Fruit fly (Drosophila melanogaster) whole organism, pupa: ENCODE measurements around the gene Mhc.

Experiments used
- CG10348 ChIP-seq: fragments of 200-800 bp; sonication (Bioruptor generic); IDR thresholded peaks from 2 replicates; pipeline ENCODE4 v1.3.6; 2022; ENCODE audit warnings: missing biosample characterization, missing genetic modification characterization
- CG12605 ChIP-seq: fragments of 200-800 bp; sonication (Bioruptor generic); IDR thresholded peaks from 2 replicates; pipeline ENCODE4 v1.3.6; 2022; ENCODE audit warnings: missing biosample characterization, missing genetic modification characterization
- CG13204 ChIP-seq: fragments of 200-800 bp; sonication (Bioruptor generic); optimal IDR thresholded peaks from 2 replicates; lab custom pipeline; 2018; ENCODE audit warnings: missing biosample characterization, mild to moderate bottlenecking, missing genetic modification characterization, moderate library complexity
- CG14655 ChIP-seq: fragments of 200-800 bp; sonication (Bioruptor generic); optimal IDR thresholded peaks from 3 replicates; lab custom pipeline; 2017; ENCODE audit warnings: mild to moderate bottlenecking, missing biosample characterization, missing genetic modification reagents, missing genetic modification characterization
- CG15710 ChIP-seq: fragments of 200-800 bp; sonication (Bioruptor generic); optimal IDR thresholded peaks from 2 replicates; lab custom pipeline; 2018; ENCODE audit warnings: missing biosample characterization, mild to moderate bottlenecking, missing genetic modification characterization, moderate library complexity
- CG17806 ChIP-seq: fragments of 200-800 bp; sonication (Bioruptor generic); optimal IDR thresholded peaks from 2 replicates; lab custom pipeline; 2018; ENCODE audit warnings: missing biosample characterization, mild to moderate bottlenecking, missing genetic modification characterization, moderate library complexity
- CG32121 ChIP-seq: fragments of 200-800 bp; sonication (Bioruptor generic); IDR thresholded peaks from 2 replicates; pipeline ENCODE4 v1.3.6; 2022; ENCODE audit warnings: missing biosample characterization, missing genetic modification characterization
- CG34367 ChIP-seq: fragments of 200-800 bp; sonication (Bioruptor generic); optimal IDR thresholded peaks from 2 replicates; lab custom pipeline; 2018; ENCODE audit warnings: missing biosample characterization, mild to moderate bottlenecking, missing genetic modification characterization
- CG4496 ChIP-seq: fragments of 200-800 bp; sonication (Bioruptor generic); IDR thresholded peaks from 3 replicates; pipeline ENCODE4 v1.3.6; 2022; ENCODE audit warnings: missing biosample characterization, missing genetic modification characterization
- CG8159 ChIP-seq: fragments of 200-800 bp; sonication (Bioruptor generic); optimal IDR thresholded peaks from 3 replicates; lab custom pipeline; 2018; ENCODE audit warnings: missing biosample characterization, mild to moderate bottlenecking, missing genetic modification characterization, moderate library complexity
- CG8301 ChIP-seq: fragments of 200-800 bp; sonication (Bioruptor generic); optimal IDR thresholded peaks from 2 replicates; lab custom pipeline; 2018; ENCODE audit warnings: missing biosample characterization, mild to moderate bottlenecking, missing genetic modification characterization
- CG9948 ChIP-seq: fragments of 200-800 bp; sonication (Bioruptor generic); optimal IDR thresholded peaks from 2 replicates; lab custom pipeline; 2018; ENCODE audit warnings: missing biosample characterization, mild to moderate bottlenecking, missing genetic modification characterization, moderate library complexity
- D1 ChIP-seq: fragments of 200-800 bp; sonication (Bioruptor generic); optimal IDR thresholded peaks from 2 replicates; lab custom pipeline; 2018; ENCODE audit warnings: missing biosample characterization, mild to moderate bottlenecking, missing genetic modification characterization, moderate library complexity
- EcR ChIP-seq: fragments of 200-800 bp; sonication (Bioruptor generic); optimal IDR thresholded peaks from 3 replicates; lab custom pipeline; 2019; ENCODE audit warnings: missing biosample characterization, missing genetic modification characterization, mild to moderate bottlenecking, moderate library complexity, missing genetic modification reagents
- Ets98B ChIP-seq: fragments of 200-800 bp; sonication (Bioruptor generic); IDR thresholded peaks from 2 replicates; pipeline ENCODE4 v1.3.6; 2022; ENCODE audit warnings: missing biosample characterization, missing genetic modification characterization
- Pif1A ChIP-seq: fragments of 200-800 bp; sonication (Bioruptor generic); optimal IDR thresholded peaks from 3 replicates; lab custom pipeline; 2016; ENCODE audit warnings: missing biosample characterization, missing genetic modification characterization
- Pif1B ChIP-seq: fragments of 200-800 bp; sonication (Bioruptor generic); optimal IDR thresholded peaks from 3 replicates; lab custom pipeline; 2016; ENCODE audit warnings: missing biosample characterization, missing genetic modification characterization
- Snoo ChIP-seq: fragments of 200-800 bp; sonication (Bioruptor generic); optimal IDR thresholded peaks from 3 replicates; lab custom pipeline; 2017; ENCODE audit warnings: missing biosample characterization, mild to moderate bottlenecking, missing genetic modification characterization, inconsistent platforms
- fd96Ca ChIP-seq: fragments of 200-800 bp; sonication (Bioruptor generic); IDR thresholded peaks from 3 replicates; pipeline ENCODE4 v1.3.6; 2022; ENCODE audit warnings: missing biosample characterization, missing genetic modification characterization
- gl ChIP-seq: fragments of 200-800 bp; sonication (Bioruptor generic); optimal IDR thresholded peaks from 2 replicates; lab custom pipeline; 2018; ENCODE audit warnings: missing biosample characterization, mild to moderate bottlenecking, missing genetic modification characterization
- rn ChIP-seq: fragments of 200-800 bp; sonication (Bioruptor generic); IDR thresholded peaks from 2 replicates; pipeline ENCODE4 v1.3.6; 2022; ENCODE audit warnings: missing biosample characterization, missing genetic modification characterization

The Mhc gene

DNA sequence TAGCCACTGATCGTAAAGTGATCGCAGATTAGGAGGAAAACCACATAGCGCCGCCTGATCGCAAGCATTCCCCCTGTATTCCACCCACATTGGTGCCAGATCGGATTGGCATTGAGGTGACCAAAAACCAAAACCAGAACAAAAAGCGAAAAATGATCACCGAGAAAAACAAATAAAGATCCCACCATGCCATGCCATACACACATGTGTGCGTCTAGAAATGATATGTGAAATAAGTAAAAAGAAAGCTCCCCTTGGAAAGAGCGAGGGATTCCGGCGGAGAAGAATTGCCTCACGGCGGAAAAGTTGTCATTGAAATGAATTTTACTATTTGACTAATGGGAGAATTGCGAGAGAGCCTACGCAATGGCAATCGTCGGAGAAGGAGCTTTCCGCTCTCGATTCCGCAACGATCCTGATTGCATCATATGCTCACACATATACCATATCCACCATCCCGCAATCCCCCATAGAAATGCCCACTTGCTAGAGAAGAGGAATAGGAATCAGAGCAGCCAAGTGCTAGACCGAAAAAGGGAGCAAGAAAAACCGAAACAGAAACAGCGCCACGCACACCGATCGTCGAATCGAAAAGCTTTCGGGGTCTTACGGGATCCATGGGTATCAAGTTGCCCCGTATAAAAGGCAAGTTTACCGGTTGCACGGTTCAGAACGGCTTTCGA, at the start of gene Mhc:
TSS of gene Mhc (plus strand) at position 497 of the 683 bp plus-strand sequence.
- no peak for TF ChIP-seq gl (tag; lab: Kevin White, UChicago)
- TF ChIP-seq CG4496 (GFP tag; lab: Robert Waterston, UW): 0 out of 3 replicates have a peak, but pooled peaks have one; percentile 36

DNA sequence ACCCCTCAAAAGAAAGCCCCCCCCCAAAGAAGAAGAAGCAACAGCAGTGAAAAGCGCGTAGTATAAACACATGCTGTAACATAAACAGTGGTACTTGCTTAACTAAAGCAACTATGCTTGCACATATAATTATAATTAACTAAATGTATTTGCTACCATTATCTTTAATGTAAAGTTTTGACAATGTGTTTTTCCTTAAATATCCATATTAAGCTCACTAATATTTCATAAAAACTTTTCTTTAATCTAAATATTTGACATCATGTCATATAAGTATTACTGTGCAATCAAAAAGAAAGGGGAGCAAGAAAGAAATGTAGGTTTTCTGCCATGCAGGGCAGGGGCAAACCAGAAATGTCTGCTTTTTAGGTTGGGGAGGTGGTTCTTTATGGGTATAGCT, 49.6 kb upstream of the Mhc start:
- TF ChIP-seq CG32121 (GFP tag; lab: Robert Waterston, UW) (peak; percentile 63), CG8301 (tag; lab: Kevin White, UChicago) (no peak)

- peak; percentile 40 for TF ChIP-seq CG8301 (tag; lab: Kevin White, UChicago)
- TF ChIP-seq CG14655 (GFP tag; lab: Kevin White, UChicago): peak; percentile 46
- no peak for TF ChIP-seq CG9948
- TF ChIP-seq CG10348 (GFP tag; lab: Robert Waterston, UW): no peak
- TF ChIP-seq rn (GFP tag; lab: Robert Waterston, UW): 0 out of 2 replicates have a peak, but pooled peaks have one; percentile 4
- no peak for TF ChIP-seq Pif1A (GFP tag; lab: Kevin White, UChicago)
- TF ChIP-seq CG34367 (tag; lab: Kevin White, UChicago): no peak
- peak; percentile 54 for TF ChIP-seq CG32121 (GFP tag; lab: Robert Waterston, UW)
- no peak for TF ChIP-seq gl (tag; lab: Kevin White, UChicago)
- no peak for TF ChIP-seq EcR (GFP tag; lab: Kevin White, UChicago)
- TF ChIP-seq D1: no peak
- no peak for TF ChIP-seq CG17806
- no peak for TF ChIP-seq CG12605 (GFP tag; lab: Robert Waterston, UW)
- TF ChIP-seq CG13204 (GFP tag; lab: Kevin White, UChicago): no peak
- TF ChIP-seq CG4496 (GFP tag; lab: Robert Waterston, UW): 0 out of 3 replicates have a peak, but pooled peaks have one; percentile 43
- no peak for TF ChIP-seq Pif1B
- TF ChIP-seq CG15710: no peak
- TF ChIP-seq Snoo (tag; lab: Kevin White, UChicago): no peak
- TF ChIP-seq Ets98B (GFP tag; lab: Robert Waterston, UW): peak; percentile 37; the same call in 1 of the 2 replicates
- TF ChIP-seq CG8159 (tag; lab: Kevin White, UChicago): no peak
- TF ChIP-seq fd96Ca (GFP tag; lab: Robert Waterston, UW): no peak
Measured at dm6 chr2L:16718446-16719173, 47.8 kb upstream of the Mhc start.

dm6 chr2L:16719643-16720515, 46.5 kb upstream of the Mhc start, which contains the start of gene Cyt-c-p:
Gene Cyt-c-p (plus strand): TSS chr2L:16719932.
- TF ChIP-seq CG14655 (GFP tag; lab: Kevin White, UChicago) (no peak), EcR (GFP tag; lab: Kevin White, UChicago) (no peak), CG34367 (tag; lab: Kevin White, UChicago) (no peak), Pif1A (GFP tag; lab: Kevin White, UChicago) (no peak), CG32121 (GFP tag; lab: Robert Waterston, UW) (no peak), CG17806 (no peak), CG9948 (no peak), CG8159 (tag; lab: Kevin White, UChicago) (no peak), CG8301 (tag; lab: Kevin White, UChicago) (no peak), rn (GFP tag; lab: Robert Waterston, UW) (no peak)

DNA sequence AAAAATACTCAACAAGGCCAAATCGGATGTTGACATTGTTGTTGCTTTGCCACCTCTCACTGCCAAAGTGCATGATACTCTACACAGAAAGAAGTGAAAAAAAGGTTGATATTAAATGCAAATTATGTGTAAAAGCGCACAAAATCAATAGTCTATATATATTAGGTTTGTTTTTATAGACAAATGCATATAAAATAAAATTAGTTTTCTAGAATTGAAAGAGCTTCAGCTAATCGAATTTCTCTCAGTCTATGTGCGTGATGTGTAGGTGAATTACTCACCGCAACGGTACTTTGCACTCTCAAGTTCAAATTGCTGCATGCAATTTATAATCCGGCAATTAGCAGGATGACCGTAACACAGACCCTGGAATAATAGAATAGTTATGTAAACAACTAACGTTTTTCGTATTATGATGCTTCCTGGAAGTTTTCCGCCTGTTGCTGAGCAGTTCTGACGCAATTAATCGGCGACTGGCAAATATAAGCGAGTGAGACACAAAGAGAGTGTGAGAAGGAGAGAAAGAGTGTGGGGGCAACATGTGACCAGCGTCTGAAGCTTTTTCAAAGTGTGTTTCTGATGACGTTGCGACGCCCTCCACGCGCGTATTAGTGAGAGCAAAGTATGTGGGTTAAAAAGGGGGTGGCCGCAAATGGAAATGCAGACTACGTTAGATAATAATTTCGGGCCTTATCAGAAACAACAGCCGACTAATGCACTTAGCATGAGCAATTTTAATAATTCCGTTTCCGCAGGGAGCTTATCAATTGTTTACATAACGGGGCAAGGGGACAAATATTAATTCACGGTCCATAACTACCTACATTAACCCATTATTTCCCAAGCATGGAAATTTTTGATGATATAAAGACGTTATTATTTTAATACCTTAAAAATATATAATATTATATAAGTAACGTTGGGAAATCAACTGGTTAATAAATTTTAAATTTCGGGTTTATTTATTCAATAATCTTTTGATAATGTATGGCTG, 45.4 kb upstream of the Mhc start:
- TF ChIP-seq CG14655 (GFP tag; lab: Kevin White, UChicago): peak; percentile 94
- peak; percentile 96 for TF ChIP-seq CG8159 (tag; lab: Kevin White, UChicago)
- TF ChIP-seq D1: peak; percentile 69
- peak; percentile 79 for TF ChIP-seq CG10348 (GFP tag; lab: Robert Waterston, UW)
- TF ChIP-seq CG12605 (GFP tag; lab: Robert Waterston, UW): peak; percentile 92
- peak; percentile 94 for TF ChIP-seq rn (GFP tag; lab: Robert Waterston, UW)
- TF ChIP-seq CG17806: peak; percentile 96
- peak; percentile 96 for TF ChIP-seq Ets98B (GFP tag; lab: Robert Waterston, UW)
- peak; percentile 93 for TF ChIP-seq Pif1B
- peak; percentile 84 for TF ChIP-seq EcR (GFP tag; lab: Kevin White, UChicago)
- peak; percentile 89 for TF ChIP-seq CG34367 (tag; lab: Kevin White, UChicago)
- TF ChIP-seq Pif1A (GFP tag; lab: Kevin White, UChicago): peak; percentile 96
- TF ChIP-seq CG9948: peak; percentile 94
- TF ChIP-seq CG15710: peak; percentile 90
- peak; percentile 98 for TF ChIP-seq CG4496 (GFP tag; lab: Robert Waterston, UW)
- TF ChIP-seq fd96Ca (GFP tag; lab: Robert Waterston, UW): peak; percentile 84
- no peak for TF ChIP-seq CG13204 (GFP tag; lab: Kevin White, UChicago)
- TF ChIP-seq CG32121 (GFP tag; lab: Robert Waterston, UW): peak; percentile 97
- peak; percentile 93 for TF ChIP-seq CG8301 (tag; lab: Kevin White, UChicago)
- TF ChIP-seq Snoo (tag; lab: Kevin White, UChicago): peak; percentile 87
- peak; percentile 83 for TF ChIP-seq gl (tag; lab: Kevin White, UChicago)
